Worm (Caenorhabditis elegans) whole organism, L3 larva: Measurements from ENCODE around the gene Y59A8B.8.

Experiments used
- R02D3.7 ChIP-seq: fragments of 150-350 bp; optimal IDR thresholded peaks from 2 replicates; lab custom pipeline; 2014; ENCODE audit warnings: missing biosample characterization, missing genetic modification characterization
- ceh-28 ChIP-seq: fragments of 150-350 bp; optimal IDR thresholded peaks from 2 replicates; lab custom pipeline; 2014; ENCODE audit warnings: missing biosample characterization, missing genetic modification reagents, missing genetic modification characterization
- egl-27 ChIP-seq: sonication (generic microtip); optimal IDR thresholded peaks from 4 replicates; lab custom pipeline; 2017; ENCODE audit warnings: missing biosample characterization, missing genetic modification reagents, missing genetic modification characterization
- jun-1 ChIP-seq: fragments of 150-350 bp; optimal IDR thresholded peaks from 2 replicates; lab custom pipeline; 2014; ENCODE audit warnings: missing biosample characterization, missing genetic modification reagents, missing genetic modification characterization
- nfya-1 ChIP-seq: sonication (generic microtip); optimal IDR thresholded peaks from 2 replicates; lab custom pipeline; 2017; ENCODE audit warnings: missing genetic modification characterization, mild to moderate bottlenecking, missing compliant biosample characterization, antibody characterized with exemption, moderate library complexity; ENCODE audit not compliant: insufficient read depth
- nhr-12 ChIP-seq: fragments of 150-350 bp; optimal IDR thresholded peaks from 2 replicates; lab custom pipeline; 2014; ENCODE audit warnings: missing biosample characterization, missing genetic modification characterization
- nhr-23 ChIP-seq: fragments of 150-350 bp; optimal IDR thresholded peaks from 2 replicates; lab custom pipeline; 2014; ENCODE audit warnings: missing biosample characterization, missing genetic modification reagents, missing genetic modification characterization
- nhr-237 ChIP-seq: fragments of 150-350 bp; optimal IDR thresholded peaks from 2 replicates; lab custom pipeline; 2014; ENCODE audit warnings: missing biosample characterization, missing genetic modification characterization
- nhr-28 ChIP-seq: fragments of 150-350 bp; optimal IDR thresholded peaks from 2 replicates; lab custom pipeline; 2014; ENCODE audit warnings: missing biosample characterization, missing genetic modification characterization
- pqm-1 ChIP-seq: fragments of 150-350 bp; optimal IDR thresholded peaks from 2 replicates; lab custom pipeline; 2017; ENCODE audit warnings: missing biosample characterization, missing genetic modification characterization, inconsistent platforms
- tbx-2 ChIP-seq: sonication (generic microtip); optimal IDR thresholded peaks from 2 replicates; lab custom pipeline; 2016; ENCODE audit warnings: mild to moderate bottlenecking, missing genetic modification characterization, missing compliant biosample characterization
- unc-62 ChIP-seq: fragments of 150-350 bp; sonication (generic microtip); optimal IDR thresholded peaks from 4 replicates; lab custom pipeline; 2014; ENCODE audit warnings: missing biosample characterization, missing genetic modification reagents, missing genetic modification characterization
- zag-1 ChIP-seq: fragments of 150-350 bp; optimal IDR thresholded peaks from 2 replicates; lab custom pipeline; 2014; ENCODE audit warnings: missing biosample characterization, missing genetic modification characterization
- ztf-4 ChIP-seq: fragments of 150-350 bp; optimal IDR thresholded peaks from 2 replicates; lab custom pipeline; 2014; ENCODE audit warnings: missing biosample characterization, missing genetic modification characterization

DNA sequence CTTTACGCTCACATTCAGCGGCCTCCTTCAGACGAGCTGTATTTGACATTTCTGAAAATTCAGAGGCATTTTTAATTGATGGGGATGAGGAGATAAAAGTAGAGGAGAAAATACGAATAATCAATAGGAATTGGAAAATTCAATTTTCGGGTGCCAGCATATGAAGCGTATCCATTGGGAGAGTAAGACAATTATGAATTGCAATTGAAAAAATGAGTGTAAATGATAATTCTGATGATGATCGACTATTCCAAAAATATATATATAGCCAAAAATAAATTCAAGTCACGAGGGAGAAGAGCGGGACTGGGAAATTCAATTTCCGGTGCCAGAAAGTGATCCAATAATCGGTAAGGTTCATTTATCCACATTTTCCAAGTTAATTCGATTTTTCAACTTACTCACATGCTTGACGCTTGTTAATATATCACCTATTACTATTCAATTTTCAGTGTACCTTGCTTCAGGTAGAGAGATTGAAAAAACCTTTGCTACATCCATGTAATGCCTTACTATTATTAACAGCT is at the start of gene Y59A8B.8:
- TF ChIP-seq unc-62 (GFP tag; lab: Kevin White, UChicago) = no peak
- TF ChIP-seq nhr-237 (tag; lab: Kevin White, UChicago) = no peak
- no peak for TF ChIP-seq nhr-23
- no peak for TF ChIP-seq pqm-1 (tag; lab: Kevin White, UChicago)
- no peak for TF ChIP-seq nhr-12
- no peak for TF ChIP-seq zag-1 (tag; lab: Kevin White, UChicago)
- no peak for TF ChIP-seq ceh-28
- TF ChIP-seq egl-27 (tag; lab: Kevin White, UChicago) = no peak
- no peak for TF ChIP-seq tbx-2
- no peak for TF ChIP-seq jun-1 (tag; lab: Kevin White, UChicago)
- no peak for TF ChIP-seq R02D3.7
- TF ChIP-seq nfya-1 = no peak
- no peak for TF ChIP-seq ztf-4 (tag; lab: Kevin White, UChicago)
- no peak for TF ChIP-seq nhr-28 (tag; lab: Kevin White, UChicago)
